Fruit fly (Drosophila melanogaster) whole organism, embryonic: ENCODE results near the gene CAHbeta.

Source experiments
- Abd-B ChIP-seq: fragments of 200-800 bp; sonication (Bioruptor generic); optimal IDR thresholded peaks from 2 replicates; lab custom pipeline; 2018; ENCODE audit warnings: missing biosample characterization, mild to moderate bottlenecking, missing genetic modification characterization, moderate library complexity
- Antp ChIP-seq: fragments of 200-800 bp; sonication (Bioruptor generic); optimal IDR thresholded peaks from 3 replicates; lab custom pipeline; 2016; ENCODE audit warnings: missing biosample characterization, missing genetic modification characterization
- Asciz ChIP-seq: fragments of 200-800 bp; sonication (Bioruptor generic); optimal IDR thresholded peaks from 2 replicates; lab custom pipeline; 2017; ENCODE audit warnings: missing biosample characterization, mild to moderate bottlenecking, missing genetic modification characterization, missing genetic modification reagents
- CG10321 ChIP-seq: fragments of 200-800 bp; sonication (Bioruptor generic); IDR thresholded peaks from 2 replicates; pipeline ENCODE4 v1.3.6; 2022; ENCODE audit warnings: missing biosample characterization, missing genetic modification characterization
- CG11093 ChIP-seq: fragments of 200-800 bp; sonication (Bioruptor generic); IDR thresholded peaks from 3 replicates; pipeline ENCODE4 v1.3.6; 2022; ENCODE audit warnings: missing biosample characterization, missing genetic modification characterization
- CG11456 ChIP-seq: fragments of 200-800 bp; sonication (Bioruptor generic); IDR thresholded peaks from 3 replicates; pipeline ENCODE4 v1.3.6; 2022; ENCODE audit warnings: missing biosample characterization, missing genetic modification characterization
- CG11695 ChIP-seq: fragments of 200-800 bp; sonication (Bioruptor generic); IDR thresholded peaks from 3 replicates; pipeline ENCODE4 v1.3.6; 2022; ENCODE audit warnings: missing biosample characterization, missing genetic modification characterization
- CG11723 ChIP-seq: fragments of 200-800 bp; sonication (Bioruptor generic); optimal IDR thresholded peaks from 2 replicates; lab custom pipeline; 2017; ENCODE audit warnings: missing biosample characterization, mild to moderate bottlenecking, missing genetic modification characterization
- CG12391 ChIP-seq: fragments of 200-800 bp; sonication (Bioruptor generic); optimal IDR thresholded peaks from 3 replicates; lab custom pipeline; 2018; ENCODE audit warnings: missing biosample characterization, mild to moderate bottlenecking, missing genetic modification characterization, moderate library complexity
- CG14014 ChIP-seq: fragments of 200-800 bp; sonication (Bioruptor generic); IDR thresholded peaks from 2 replicates; pipeline ENCODE4 v1.3.6; 2022; ENCODE audit warnings: missing biosample characterization, missing genetic modification characterization
- CG14667 ChIP-seq: fragments of 200-800 bp; sonication (Bioruptor generic); IDR thresholded peaks from 2 replicates; pipeline ENCODE4 v1.3.6; 2022; ENCODE audit warnings: missing biosample characterization, missing genetic modification characterization
- CG14710 ChIP-seq: fragments of 200-800 bp; sonication (Bioruptor generic); optimal IDR thresholded peaks from 3 replicates; lab custom pipeline; 2019; ENCODE audit warnings: missing biosample characterization, mild to moderate bottlenecking, missing genetic modification characterization, moderate library complexity
- CG17612 ChIP-seq: fragments of 200-800 bp; sonication (Bioruptor generic); IDR thresholded peaks from 2 replicates; pipeline ENCODE4 v1.3.6; 2022; ENCODE audit warnings: missing biosample characterization, missing genetic modification characterization
- CG18599 ChIP-seq: fragments of 200-800 bp; sonication (Bioruptor generic); optimal IDR thresholded peaks from 3 replicates; lab custom pipeline; 2017; ENCODE audit warnings: missing biosample characterization, missing genetic modification characterization, mild to moderate bottlenecking, moderate library complexity, missing genetic modification reagents
- CG31224 ChIP-seq: fragments of 200-800 bp; sonication (Bioruptor generic); IDR thresholded peaks from 2 replicates; pipeline ENCODE4 v1.3.6; 2022; ENCODE audit warnings: missing biosample characterization, missing genetic modification characterization
- CG32767 ChIP-seq: fragments of 200-800 bp; sonication (Bioruptor generic); IDR thresholded peaks from 2 replicates; pipeline ENCODE4 v1.3.6; 2022; ENCODE audit warnings: missing biosample characterization, missing genetic modification characterization
- CG7357 ChIP-seq: fragments of 200-800 bp; sonication (Bioruptor generic); IDR thresholded peaks from 3 replicates; pipeline ENCODE4 v1.3.6; 2022; ENCODE audit warnings: missing biosample characterization, missing genetic modification characterization
- CG9876 ChIP-seq: fragments of 200-800 bp; sonication (Bioruptor generic); optimal IDR thresholded peaks from 2 replicates; lab custom pipeline; 2016; ENCODE audit warnings: missing biosample characterization, missing genetic modification characterization
- CoRest ChIP-seq: fragments of 200-800 bp; sonication (Bioruptor generic); optimal IDR thresholded peaks from 3 replicates; lab custom pipeline; 2018; ENCODE audit warnings: missing biosample characterization, mild to moderate bottlenecking, missing genetic modification characterization, moderate library complexity
- CrebB ChIP-seq: fragments of 200-800 bp; sonication (Bioruptor generic); optimal IDR thresholded peaks from 3 replicates; lab custom pipeline; 2018; ENCODE audit warnings: missing biosample characterization, mild to moderate bottlenecking, missing genetic modification characterization
- Ets65A ChIP-seq: fragments of 200-800 bp; sonication (Bioruptor generic); peaks from one replicate; lab custom pipeline; 2016; ENCODE audit warnings: missing biosample characterization, missing genetic modification characterization
- Hmx ChIP-seq: fragments of 200-800 bp; sonication (Bioruptor generic); optimal IDR thresholded peaks from 2 replicates; lab custom pipeline; 2016; ENCODE audit warnings: missing biosample characterization, missing genetic modification characterization
- Hr39 ChIP-seq: fragments of >200 bp; optimal IDR thresholded peaks from 2 replicates; lab custom pipeline; 2017
- MBD-R2 ChIP-seq: fragments of 200-800 bp; sonication (Bioruptor generic); IDR thresholded peaks from 2 replicates; pipeline ENCODE4 v1.3.6; 2022; ENCODE audit warnings: missing biosample characterization, missing genetic modification characterization
- Mad ChIP-seq: fragments of 200-800 bp; sonication (Bioruptor generic); optimal IDR thresholded peaks from 2 replicates; lab custom pipeline; 2016; ENCODE audit warnings: missing biosample characterization, missing genetic modification characterization
- Myb ChIP-seq: fragments of 200-800 bp; sonication (Bioruptor generic); optimal IDR thresholded peaks from 2 replicates; lab custom pipeline; 2016; ENCODE audit warnings: missing biosample characterization, missing genetic modification characterization
- NFAT ChIP-seq: fragments of 200-800 bp; sonication (Bioruptor generic); IDR thresholded peaks from 2 replicates; pipeline ENCODE4 v1.3.6; 2022; ENCODE audit warnings: missing biosample characterization, missing genetic modification characterization
- Neu2 ChIP-seq: fragments of 200-800 bp; sonication (Bioruptor generic); optimal IDR thresholded peaks from 3 replicates; lab custom pipeline; 2016; ENCODE audit warnings: missing biosample characterization, missing genetic modification characterization, borderline replicate concordance
- Opbp ChIP-seq: fragments of 200-800 bp; sonication (Bioruptor generic); IDR thresholded peaks from 3 replicates; pipeline ENCODE4 v1.3.6; 2022; ENCODE audit warnings: missing biosample characterization, missing genetic modification characterization; ENCODE audit not compliant: partially characterized antibody
- Taf1 ChIP-seq: fragments of 200-800 bp; sonication (Bioruptor generic); IDR thresholded peaks from 2 replicates; pipeline ENCODE4 v1.3.6; 2022; ENCODE audit warnings: missing biosample characterization, missing genetic modification characterization
- YL-1 ChIP-seq: fragments of 200-800 bp; sonication (Bioruptor generic); optimal IDR thresholded peaks from 3 replicates; lab custom pipeline; 2017; ENCODE audit warnings: missing biosample characterization, mild to moderate bottlenecking, missing genetic modification characterization
- bbx ChIP-seq: fragments of 200-800 bp; sonication (Bioruptor generic); IDR thresholded peaks from 2 replicates; pipeline ENCODE4 v1.3.6; 2022; ENCODE audit warnings: missing biosample characterization, missing genetic modification characterization; ENCODE audit not compliant: partially characterized antibody
- bcd ChIP-seq: fragments of 200-800 bp; sonication (Bioruptor generic); optimal IDR thresholded peaks from 2 replicates; lab custom pipeline; 2017; ENCODE audit warnings: missing biosample characterization, mild to moderate bottlenecking, missing genetic modification characterization
- bsh ChIP-seq, 2 experiments: fragments of 200-800 bp; sonication (Bioruptor generic); optimal IDR thresholded peaks; 2 replicates each; lab custom pipeline; 2017 to 2018; ENCODE audit warnings: mild to moderate bottlenecking in 2 of 2, missing biosample characterization in 2 of 2, missing genetic modification characterization in 2 of 2, moderate library complexity in 1 of 2
- cas ChIP-seq: fragments of 200-800 bp; sonication (Bioruptor generic); IDR thresholded peaks from 2 replicates; pipeline ENCODE4 v1.3.6; 2022; ENCODE audit warnings: missing biosample characterization, missing genetic modification characterization
- ci ChIP-seq: fragments of 200-800 bp; sonication (Bioruptor generic); IDR thresholded peaks from 3 replicates; pipeline ENCODE4 v1.3.6; 2022; ENCODE audit warnings: missing biosample characterization, missing genetic modification characterization
- crp ChIP-seq, 2 experiments: fragments of 200-800 bp; sonication (Bioruptor generic); optimal IDR thresholded peaks; 2 replicates in 1 of 2; 3 replicates in 1 of 2; lab custom pipeline; 2017; ENCODE audit warnings: missing biosample characterization in 2 of 2, missing genetic modification characterization in 2 of 2, mild to moderate bottlenecking in 1 of 2, moderate library complexity in 1 of 2
- danr ChIP-seq: fragments of 200-800 bp; sonication (Bioruptor generic); IDR thresholded peaks from 2 replicates; pipeline ENCODE4 v1.3.6; 2022; ENCODE audit warnings: missing biosample characterization, missing genetic modification characterization
- ems ChIP-seq: fragments of 200-800 bp; sonication (Bioruptor generic); optimal IDR thresholded peaks from 3 replicates; lab custom pipeline; 2016; ENCODE audit warnings: missing biosample characterization, missing genetic modification characterization
- jigr1 ChIP-seq: fragments of 200-800 bp; sonication (Bioruptor generic); IDR thresholded peaks from 3 replicates; pipeline ENCODE4 v1.3.6; 2022; ENCODE audit warnings: missing biosample characterization, missing genetic modification characterization
- maf-S ChIP-seq: fragments of 200-800 bp; sonication (Bioruptor generic); optimal IDR thresholded peaks from 2 replicates; lab custom pipeline; 2016; ENCODE audit warnings: missing biosample characterization, missing genetic modification characterization
- nerfin-2 ChIP-seq: fragments of 200-800 bp; sonication (Bioruptor generic); IDR thresholded peaks from 2 replicates; pipeline ENCODE4 v1.3.6; 2022; ENCODE audit warnings: missing biosample characterization, missing genetic modification characterization; ENCODE audit not compliant: partially characterized antibody
- pan ChIP-seq, 4 experiments: fragments of >200 bp in 3 of 4; fragments of 200-800 bp in 1 of 4; sonication (Bioruptor generic) in 1 of 4; optimal IDR thresholded peaks in 3 of 4; IDR thresholded peaks in 1 of 4; 2 replicates each; pipeline versions ENCODE4 v1.3.6 to Lab custom; 2017 to 2022; ENCODE audit warnings: missing biosample characterization in 2 of 4, missing genetic modification characterization in 2 of 4, mixed read lengths in 1 of 4
- pros ChIP-seq: fragments of 200-800 bp; sonication (Bioruptor generic); optimal IDR thresholded peaks from 3 replicates; lab custom pipeline; 2019; ENCODE audit warnings: missing biosample characterization, mild to moderate bottlenecking, missing genetic modification characterization, moderate library complexity
- ranshi ChIP-seq: fragments of 200-800 bp; sonication (Bioruptor generic); IDR thresholded peaks from 2 replicates; pipeline ENCODE4 v1.3.6; 2022; ENCODE audit warnings: missing biosample characterization, missing genetic modification characterization
- sisA ChIP-seq: fragments of 200-800 bp; sonication (Bioruptor generic); IDR thresholded peaks from 2 replicates; pipeline ENCODE4 v1.3.6; 2022; ENCODE audit warnings: missing biosample characterization, missing genetic modification characterization
- tio ChIP-seq: fragments of 200-800 bp; sonication (Bioruptor generic); optimal IDR thresholded peaks from 2 replicates; lab custom pipeline; 2017; ENCODE audit warnings: missing biosample characterization, missing genetic modification characterization, inconsistent platforms
- tll ChIP-seq, 2 experiments: fragments of 200-800 bp in 1 of 2; fragments of >200 bp in 1 of 2; sonication (Bioruptor generic) in 1 of 2; optimal IDR thresholded peaks; 2 replicates each; lab custom pipeline; 2017 to 2019; ENCODE audit warnings: missing biosample characterization in 2 of 2, missing genetic modification characterization in 2 of 2, mild to moderate bottlenecking in 1 of 2, moderate library complexity in 1 of 2
- tx ChIP-seq: fragments of 200-800 bp; sonication (Bioruptor generic); optimal IDR thresholded peaks from 2 replicates; lab custom pipeline; 2016; ENCODE audit warnings: missing biosample characterization, missing genetic modification characterization
- zfh1 ChIP-seq: fragments of 200-800 bp; sonication (Bioruptor generic); IDR thresholded peaks from 3 replicates; pipeline ENCODE4 v1.3.6; 2022; ENCODE audit warnings: missing biosample characterization, missing genetic modification characterization

CAHbeta gene

dm6 chr3R:8984602-8985074 lies 4.0 kb downstream of the CAHbeta start, which contains the start of gene CG11970 (continued):
- no peak for TF ChIP-seq CG31224 (GFP tag; lab: Robert Waterston, UW)
- TF ChIP-seq crp (GFP tag; optimal IDR thresholded peaks at IDR 0.05; lab: Kevin White, UChicago) = no peak
- peak; percentile 50 for TF ChIP-seq CoRest (tag; lab: Kevin White, UChicago)
- TF ChIP-seq maf-S = no peak
- TF ChIP-seq pan (optimal IDR thresholded peaks at IDR 0.05; lab: Kevin White, UChicago) = no peak
- TF ChIP-seq pan (GFP tag; optimal IDR thresholded peaks at IDR 0.05 in 1 of 2, IDR thresholded peaks at IDR 0.05 in 1 of 2) = no peak
- TF ChIP-seq Hmx (GFP tag; lab: Kevin White, UChicago) = no peak
- no peak for TF ChIP-seq CG14667 (GFP tag; lab: Robert Waterston, UW)
- 0 out of 3 replicates have a peak, but pooled peaks have one; percentile 34 for TF ChIP-seq ci (GFP tag; lab: Robert Waterston, UW)
- 0 out of 2 replicates have a peak, but pooled peaks have one; percentile 28 for TF ChIP-seq bbx (GFP tag; lab: Robert Waterston, UW)
- no peak for TF ChIP-seq CrebB (tag; lab: Kevin White, UChicago)
- no peak for TF ChIP-seq CG10321
- no peak for TF ChIP-seq CG11456 (GFP tag; lab: Robert Waterston, UW)
- TF ChIP-seq Antp = peak; percentile 45
- no peak for TF ChIP-seq tio
- TF ChIP-seq CG11723 = no peak
- peak; percentile 10; the same call in 1 of the 3 replicates for TF ChIP-seq Opbp (GFP tag; lab: Robert Waterston, UW)
- peak; percentile 55 for TF ChIP-seq CG14710
- TF ChIP-seq CG9876 = no peak
- TF ChIP-seq ranshi = no peak
- peak; percentile 64 for TF ChIP-seq pros (GFP tag; lab: Kevin White, UChicago)
- peak; percentile 32 for TF ChIP-seq CG12391 (tag; lab: Kevin White, UChicago)
- TF ChIP-seq MBD-R2 (GFP tag; lab: Robert Waterston, UW) = peak; percentile 61
- TF ChIP-seq bsh (GFP tag; optimal IDR thresholded peaks at IDR 0.05; lab: Kevin White, UChicago) = no peak
- TF ChIP-seq CG14014 (GFP tag; lab: Robert Waterston, UW) = 0 out of 2 replicates have a peak, but pooled peaks have one; percentile 17
- TF ChIP-seq zfh1 (GFP tag; lab: Robert Waterston, UW) = peak; percentile 56; the same call in 2 of the 3 replicates
- no peak for TF ChIP-seq danr (GFP tag; lab: Robert Waterston, UW)
- no peak for TF ChIP-seq Mad
- no peak for TF ChIP-seq CG32767
- peak; percentile 55 for TF ChIP-seq sisA
- TF ChIP-seq cas (GFP tag; lab: Robert Waterston, UW) = no peak
- 0 out of 2 replicates have a peak, but pooled peaks have one; percentile 19 for TF ChIP-seq nerfin-2 (GFP tag; lab: Robert Waterston, UW)
- peak; percentile 88 for TF ChIP-seq Ets65A (GFP tag; lab: Kevin White, UChicago)
- no peak for TF ChIP-seq CG17612
- TF ChIP-seq Taf1 (GFP tag; lab: Robert Waterston, UW) = no peak
- no peak for TF ChIP-seq Neu2 (GFP tag; lab: Kevin White, UChicago)
- peak; percentile 12 for TF ChIP-seq Abd-B (GFP tag; lab: Kevin White, UChicago)
- TF ChIP-seq tll (GFP tag; optimal IDR thresholded peaks at IDR 0.05; lab: Kevin White, UChicago) = no peak
- peak; percentile 48; the same call in 1 of the 2 replicates for TF ChIP-seq NFAT (GFP tag; lab: Robert Waterston, UW)
- TF ChIP-seq tx (GFP tag; lab: Kevin White, UChicago) = no peak
- no peak for TF ChIP-seq CG11695
- TF ChIP-seq CG18599 = no peak
- TF ChIP-seq CG11093 (GFP tag; lab: Robert Waterston, UW) = no peak
- TF ChIP-seq CG7357 (GFP tag; lab: Robert Waterston, UW) = no peak
- peak; percentile 26 for TF ChIP-seq YL-1 (GFP tag; lab: Kevin White, UChicago)
- peak; percentile 64 for TF ChIP-seq Myb (GFP tag; lab: Kevin White, UChicago)
- no peak for TF ChIP-seq Asciz (GFP tag; lab: Kevin White, UChicago)
- no peak for TF ChIP-seq ems (GFP tag; lab: Kevin White, UChicago)
- no peak for TF ChIP-seq jigr1
- TF ChIP-seq Hr39 = no peak
- no peak for TF ChIP-seq bcd
